Fruit fly (Drosophila melanogaster) whole organism, embryonic: ENCODE results near the gene CG32413.

Experiments used
- Asciz ChIP-seq: fragments of 200-800 bp; sonication (Bioruptor generic); optimal IDR thresholded peaks from 2 replicates; lab custom pipeline; 2017; ENCODE audit warnings: missing biosample characterization, mild to moderate bottlenecking, missing genetic modification characterization, missing genetic modification reagents
- Bgb ChIP-seq: fragments of 200-800 bp; sonication (Bioruptor generic); IDR thresholded peaks from 2 replicates; pipeline ENCODE4 v1.3.6; 2022; ENCODE audit warnings: missing biosample characterization, missing genetic modification characterization; ENCODE audit not compliant: partially characterized antibody
- Bteb2 ChIP-seq: fragments of 200-800 bp; sonication (Bioruptor generic); optimal IDR thresholded peaks from 2 replicates; lab custom pipeline; 2016; ENCODE audit warnings: missing biosample characterization, missing genetic modification characterization
- CG10274 ChIP-seq: fragments of 200-800 bp; sonication (Bioruptor generic); optimal IDR thresholded peaks from 3 replicates; lab custom pipeline; 2017; ENCODE audit warnings: missing biosample characterization, mild to moderate bottlenecking, missing genetic modification characterization
- CG12744 ChIP-seq: fragments of 200-800 bp; sonication (Bioruptor generic); optimal IDR thresholded peaks from 2 replicates; lab custom pipeline; 2016; ENCODE audit warnings: missing biosample characterization, missing genetic modification characterization
- CG15479 ChIP-seq: fragments of 200-800 bp; sonication (Bioruptor generic); optimal IDR thresholded peaks from 3 replicates; lab custom pipeline; 2019; ENCODE audit warnings: missing biosample characterization, mild to moderate bottlenecking, missing genetic modification characterization, moderate library complexity
- CG15601 ChIP-seq: fragments of 200-800 bp; sonication (Bioruptor generic); optimal IDR thresholded peaks from 3 replicates; lab custom pipeline; 2019; ENCODE audit warnings: missing biosample characterization, mild to moderate bottlenecking, missing genetic modification characterization, moderate library complexity
- CG1603 ChIP-seq: fragments of 200-800 bp; sonication (Bioruptor generic); optimal IDR thresholded peaks from 2 replicates; lab custom pipeline; 2019; ENCODE audit warnings: missing biosample characterization, mild to moderate bottlenecking, missing genetic modification characterization, moderate library complexity
- CG16779 ChIP-seq: fragments of 200-800 bp; sonication (Bioruptor generic); IDR thresholded peaks from 2 replicates; pipeline ENCODE4 v1.3.6; 2022; ENCODE audit warnings: missing biosample characterization, missing genetic modification characterization
- CG16813 ChIP-seq: fragments of 200-800 bp; sonication (Bioruptor generic); IDR thresholded peaks from 3 replicates; pipeline ENCODE4 v1.3.6; 2022; ENCODE audit warnings: missing biosample characterization, missing genetic modification characterization; ENCODE audit not compliant: partially characterized antibody
- CG18619 ChIP-seq: fragments of 200-800 bp; sonication (Bioruptor generic); optimal IDR thresholded peaks from 3 replicates; lab custom pipeline; 2017; ENCODE audit warnings: missing biosample characterization, mild to moderate bottlenecking, missing genetic modification characterization
- CG2116 ChIP-seq: fragments of 200-800 bp; sonication (Bioruptor generic); optimal IDR thresholded peaks from 3 replicates; lab custom pipeline; 2018; ENCODE audit warnings: missing biosample characterization, mild to moderate bottlenecking, missing genetic modification characterization
- CG30020 ChIP-seq: fragments of 200-800 bp; optimal IDR thresholded peaks from 2 replicates; lab custom pipeline; 2019; ENCODE audit warnings: missing biosample characterization, mild to moderate bottlenecking, missing genetic modification characterization, moderate library complexity
- CG30403 ChIP-seq: fragments of 200-800 bp; sonication (Bioruptor generic); optimal IDR thresholded peaks from 3 replicates; lab custom pipeline; 2016; ENCODE audit warnings: missing biosample characterization, missing genetic modification characterization
- CG31365 ChIP-seq: fragments of 200-800 bp; sonication (Bioruptor generic); optimal IDR thresholded peaks from 2 replicates; lab custom pipeline; 2018; ENCODE audit warnings: missing biosample characterization, mild to moderate bottlenecking, missing genetic modification characterization
- CG4820 ChIP-seq: fragments of 200-800 bp; sonication (Bioruptor generic); optimal IDR thresholded peaks from 3 replicates; lab custom pipeline; 2016; ENCODE audit warnings: missing biosample characterization, missing genetic modification characterization
- CG6689 ChIP-seq: fragments of 200-800 bp; sonication (Bioruptor generic); IDR thresholded peaks from 2 replicates; pipeline ENCODE4 v1.3.6; 2022; ENCODE audit warnings: missing biosample characterization, missing genetic modification characterization
- CG8388 ChIP-seq: fragments of 200-800 bp; sonication (Bioruptor generic); optimal IDR thresholded peaks from 2 replicates; lab custom pipeline; 2019; ENCODE audit warnings: missing biosample characterization, mild to moderate bottlenecking, missing genetic modification characterization, moderate library complexity
- CG8478 ChIP-seq: fragments of >200 bp; optimal IDR thresholded peaks from 2 replicates; lab custom pipeline; 2018
- CG8924 ChIP-seq: fragments of 200-800 bp; optimal IDR thresholded peaks from 3 replicates; lab custom pipeline; 2019; ENCODE audit warnings: missing biosample characterization, mild to moderate bottlenecking, missing genetic modification characterization, moderate library complexity
- CG9797 ChIP-seq: fragments of 200-800 bp; sonication (Bioruptor generic); optimal IDR thresholded peaks from 3 replicates; lab custom pipeline; 2018; ENCODE audit warnings: missing biosample characterization, mild to moderate bottlenecking, missing genetic modification characterization
- Dip3 ChIP-seq: fragments of 200-800 bp; sonication (Bioruptor generic); optimal IDR thresholded peaks from 3 replicates; lab custom pipeline; 2016; ENCODE audit warnings: missing biosample characterization, missing genetic modification characterization
- Dref ChIP-seq: fragments of 200-800 bp; sonication (Bioruptor generic); IDR thresholded peaks from 2 replicates; pipeline ENCODE4 v1.3.6; 2022; ENCODE audit warnings: missing biosample characterization, missing genetic modification characterization
- Eip74EF ChIP-seq, 2 experiments: fragments of 200-800 bp in 1 of 2; fragments of >200 bp in 1 of 2; sonication (Bioruptor generic) in 1 of 2; optimal IDR thresholded peaks; 2 replicates each; lab custom pipeline; 2017 to 2019; ENCODE audit warnings: missing biosample characterization in 2 of 2, missing genetic modification characterization in 2 of 2, mild to moderate bottlenecking in 1 of 2, moderate library complexity in 1 of 2
- HHEX ChIP-seq: fragments of 200-800 bp; sonication (Bioruptor generic); optimal IDR thresholded peaks from 3 replicates; lab custom pipeline; 2017; ENCODE audit warnings: missing biosample characterization, mild to moderate bottlenecking, missing genetic modification characterization, missing genetic modification reagents
- MTF-1 ChIP-seq: fragments of 200-800 bp; sonication (Bioruptor generic); optimal IDR thresholded peaks from 2 replicates; lab custom pipeline; 2018; ENCODE audit warnings: missing biosample characterization, mild to moderate bottlenecking, missing genetic modification characterization, borderline replicate concordance
- Mes4 ChIP-seq: fragments of 200-800 bp; sonication (Bioruptor generic); optimal IDR thresholded peaks from 2 replicates; lab custom pipeline; 2016; ENCODE audit warnings: missing biosample characterization, missing genetic modification characterization
- Mrtf ChIP-seq: fragments of 200-800 bp; sonication (Bioruptor generic); IDR thresholded peaks from 3 replicates; pipeline ENCODE4 v1.3.6; 2022; ENCODE audit warnings: missing biosample characterization, missing genetic modification characterization
- Nf-YA ChIP-seq: fragments of 200-800 bp; sonication (Bioruptor generic); IDR thresholded peaks from 2 replicates; pipeline ENCODE4 v1.3.6; 2022; ENCODE audit warnings: missing biosample characterization, missing genetic modification characterization
- PHDP ChIP-seq: fragments of 200-800 bp; sonication (Bioruptor generic); optimal IDR thresholded peaks from 3 replicates; lab custom pipeline; 2018; ENCODE audit warnings: missing biosample characterization, mild to moderate bottlenecking, missing genetic modification characterization, moderate library complexity
- Poxn ChIP-seq: fragments of 200-800 bp; sonication (Bioruptor generic); IDR thresholded peaks from 2 replicates; pipeline ENCODE4 v1.3.6; 2022; ENCODE audit warnings: missing biosample characterization, missing genetic modification characterization
- Spps ChIP-seq: fragments of 200-800 bp; sonication (Bioruptor generic); optimal IDR thresholded peaks from 2 replicates; lab custom pipeline; 2018; ENCODE audit warnings: missing biosample characterization, mild to moderate bottlenecking, missing genetic modification characterization
- Stat92E ChIP-seq, 3 experiments: fragments of >200 bp in 2 of 3; fragments of 200-800 bp in 1 of 3; sonication (Bioruptor generic) in 1 of 3; optimal IDR thresholded peaks; 2 replicates each; lab custom pipeline; 2017 to 2019; ENCODE audit warnings: missing biosample characterization in 3 of 3, missing genetic modification characterization in 3 of 3, mild to moderate bottlenecking in 1 of 3, moderate library complexity in 1 of 3
- aop ChIP-seq: fragments of 200-800 bp; sonication (Bioruptor generic); IDR thresholded peaks from 2 replicates; pipeline ENCODE4 v1.3.6; 2022; ENCODE audit warnings: missing biosample characterization, missing genetic modification characterization
- ato ChIP-seq: fragments of 200-800 bp; sonication (Bioruptor generic); IDR thresholded peaks from 2 replicates; pipeline ENCODE4 v1.3.6; 2022; ENCODE audit warnings: missing biosample characterization, missing genetic modification characterization; ENCODE audit not compliant: partially characterized antibody
- chinmo ChIP-seq: fragments of 200-800 bp; sonication (Bioruptor generic); IDR thresholded peaks from 4 replicates; pipeline ENCODE4 v1.3.6; 2022; ENCODE audit warnings: missing biosample characterization, missing genetic modification characterization; ENCODE audit not compliant: partially characterized antibody
- en ChIP-seq: fragments of 200-800 bp; sonication (Bioruptor generic); optimal IDR thresholded peaks from 2 replicates; lab custom pipeline; 2016; ENCODE audit warnings: missing biosample characterization, missing genetic modification characterization
- gfzf ChIP-seq: fragments of 200-800 bp; sonication (Bioruptor generic); optimal IDR thresholded peaks from 2 replicates; lab custom pipeline; 2016; ENCODE audit warnings: missing biosample characterization, mild to moderate bottlenecking, missing genetic modification characterization, moderate library complexity
- her ChIP-seq: fragments of 200-800 bp; sonication (Bioruptor generic); optimal IDR thresholded peaks from 2 replicates; lab custom pipeline; 2016; ENCODE audit warnings: missing biosample characterization, missing genetic modification characterization
- lab ChIP-seq: fragments of 200-800 bp; sonication (Bioruptor generic); optimal IDR thresholded peaks from 3 replicates; lab custom pipeline; 2017; ENCODE audit warnings: missing biosample characterization, missing genetic modification characterization, mild to moderate bottlenecking, moderate library complexity, missing genetic modification reagents
- nau ChIP-seq: fragments of 200-800 bp; sonication (Bioruptor generic); optimal IDR thresholded peaks from 3 replicates; lab custom pipeline; 2017; ENCODE audit warnings: missing biosample characterization, mild to moderate bottlenecking, missing genetic modification characterization, missing genetic modification reagents
- peb ChIP-seq: fragments of 200-800 bp; sonication (Bioruptor generic); IDR thresholded peaks from 2 replicates; pipeline ENCODE4 v1.3.6; 2022; ENCODE audit warnings: missing biosample characterization, missing genetic modification characterization
- pros ChIP-seq: fragments of 200-800 bp; sonication (Bioruptor generic); optimal IDR thresholded peaks from 3 replicates; lab custom pipeline; 2019; ENCODE audit warnings: missing biosample characterization, mild to moderate bottlenecking, missing genetic modification characterization, moderate library complexity
- rib ChIP-seq: fragments of 200-800 bp; sonication (Bioruptor generic); IDR thresholded peaks from 2 replicates; pipeline ENCODE4 v1.3.6; 2022; ENCODE audit warnings: missing biosample characterization, missing genetic modification characterization
- sisA ChIP-seq: fragments of 200-800 bp; sonication (Bioruptor generic); IDR thresholded peaks from 2 replicates; pipeline ENCODE4 v1.3.6; 2022; ENCODE audit warnings: missing biosample characterization, missing genetic modification characterization
- slbo ChIP-seq: fragments of 200-800 bp; sonication (Bioruptor generic); IDR thresholded peaks from 2 replicates; pipeline ENCODE4 v1.3.6; 2022; ENCODE audit warnings: missing biosample characterization, missing genetic modification characterization
- slp2 ChIP-seq: fragments of 200-800 bp; sonication (Bioruptor generic); optimal IDR thresholded peaks from 2 replicates; lab custom pipeline; 2016; ENCODE audit warnings: missing biosample characterization, missing genetic modification characterization
- sr ChIP-seq: fragments of 200-800 bp; sonication (Bioruptor generic); IDR thresholded peaks from 3 replicates; pipeline ENCODE4 v1.3.6; 2022; ENCODE audit warnings: missing biosample characterization, missing genetic modification characterization
- stc ChIP-seq: fragments of 200-800 bp; sonication (Bioruptor generic); IDR thresholded peaks from 2 replicates; pipeline ENCODE4 v1.3.6; 2022; ENCODE audit warnings: missing biosample characterization, missing genetic modification characterization
- stwl ChIP-seq: fragments of 200-800 bp; sonication (Bioruptor generic); optimal IDR thresholded peaks from 3 replicates; lab custom pipeline; 2018; ENCODE audit warnings: missing biosample characterization, mild to moderate bottlenecking, missing genetic modification characterization, moderate library complexity
- trem ChIP-seq: fragments of 200-800 bp; optimal IDR thresholded peaks from 3 replicates; lab custom pipeline; 2019; ENCODE audit warnings: missing biosample characterization, mild to moderate bottlenecking, missing genetic modification characterization, moderate library complexity

CG32413 gene

dm6 chr3L:5897228-5897688 is 6.6 kb downstream of the CG32413 start, which contains the start of the genes PolE2 and CG5592 (continued):
- no peak for TF ChIP-seq CG16779 (GFP tag; lab: Robert Waterston, UW)
- TF ChIP-seq CG16813 (GFP tag; lab: Robert Waterston, UW): 0 out of 3 replicates have a peak, but pooled peaks have one; percentile 32
- no peak for TF ChIP-seq Asciz (GFP tag; lab: Kevin White, UChicago)
- TF ChIP-seq Eip74EF (GFP tag; optimal IDR thresholded peaks at IDR 0.05; lab: Kevin White, UChicago): no peak
- TF ChIP-seq CG1603 (tag; lab: Kevin White, UChicago): no peak
- no peak for TF ChIP-seq CG31365 (tag; lab: Kevin White, UChicago)
- no peak for TF ChIP-seq Mrtf (GFP tag; lab: Robert Waterston, UW)
- no peak for TF ChIP-seq lab
- no peak for TF ChIP-seq PHDP
- TF ChIP-seq peb (GFP tag; lab: Robert Waterston, UW): no peak
- TF ChIP-seq Spps: no peak
- TF ChIP-seq stwl: peak; percentile 52
- TF ChIP-seq ato (GFP tag; lab: Robert Waterston, UW): no peak
- no peak for TF ChIP-seq Mes4
- peak; percentile 83 for TF ChIP-seq CG2116
- no peak for TF ChIP-seq nau (GFP tag; lab: Kevin White, UChicago)
- TF ChIP-seq Dip3: no peak
- TF ChIP-seq aop (GFP tag; lab: Robert Waterston, UW): no peak
- TF ChIP-seq gfzf (GFP tag; lab: Kevin White, UChicago): peak; percentile 76
- no peak for TF ChIP-seq Poxn (GFP tag; lab: Robert Waterston, UW)
- no peak for TF ChIP-seq pros (GFP tag; lab: Kevin White, UChicago)
- TF ChIP-seq chinmo (GFP tag; lab: Robert Waterston, UW): 0 out of 4 replicates have a peak, but pooled peaks have one; percentile 46
- TF ChIP-seq Nf-YA (GFP tag; lab: Robert Waterston, UW): no peak
- TF ChIP-seq Bteb2 (GFP tag; lab: Kevin White, UChicago): no peak
- TF ChIP-seq Stat92E (GFP tag; optimal IDR thresholded peaks at IDR 0.05; lab: Kevin White, UChicago): no peak
- TF ChIP-seq slbo: no peak
- no peak for TF ChIP-seq stc
- no peak for TF ChIP-seq rib (GFP tag; lab: Robert Waterston, UW)
- TF ChIP-seq CG12744 (GFP tag; lab: Kevin White, UChicago): no peak
- TF ChIP-seq CG15601 (tag; lab: Kevin White, UChicago): no peak
- TF ChIP-seq trem (tag; lab: Kevin White, UChicago): peak; percentile 37
- peak; percentile 40 for TF ChIP-seq CG9797 (GFP tag; lab: Kevin White, UChicago)
- TF ChIP-seq CG8478 (lab: Kevin White, UChicago): no peak
- TF ChIP-seq CG6689 (GFP tag; lab: Robert Waterston, UW): no peak
- TF ChIP-seq sr (GFP tag; lab: Robert Waterston, UW): no peak
- no peak for TF ChIP-seq CG18619 (GFP tag; lab: Kevin White, UChicago)
- no peak for TF ChIP-seq CG10274 (GFP tag; lab: Kevin White, UChicago)
- no peak for TF ChIP-seq CG8388 (GFP tag; lab: Kevin White, UChicago)
- TF ChIP-seq CG30403 (GFP tag; lab: Kevin White, UChicago): no peak
- TF ChIP-seq sisA (GFP tag; lab: Robert Waterston, UW): no peak
- no peak for TF ChIP-seq CG4820 (GFP tag; lab: Kevin White, UChicago)
- no peak for TF ChIP-seq HHEX (GFP tag; lab: Kevin White, UChicago)
- no peak for TF ChIP-seq CG30020 (tag; lab: Kevin White, UChicago)
- TF ChIP-seq CG8924 (tag; lab: Kevin White, UChicago): no peak
- no peak for TF ChIP-seq her (GFP tag; lab: Kevin White, UChicago)
- TF ChIP-seq en (GFP tag; lab: Kevin White, UChicago): no peak
- peak; percentile 87 for TF ChIP-seq Dref
- no peak for TF ChIP-seq slp2
- no peak for TF ChIP-seq MTF-1
- TF ChIP-seq CG15479 (GFP tag; lab: Kevin White, UChicago): no peak
- peak; percentile 45; the same call in 1 of the 2 replicates for TF ChIP-seq Bgb (GFP tag; lab: Robert Waterston, UW)
